Fruit fly (Drosophila melanogaster) whole organism, wandering third instar larva: ENCODE measurements around the gene CG18747.

ENCODE experiments used
- Abd-B ChIP-seq: fragments of >200 bp; optimal IDR thresholded peaks from 2 replicates; lab custom pipeline; 2017; ENCODE audit warnings: missing biosample characterization, missing genetic modification characterization
- CG32264 ChIP-seq: fragments of 200-800 bp; sonication (Bioruptor generic); optimal IDR thresholded peaks from 2 replicates; lab custom pipeline; 2016; ENCODE audit warnings: missing biosample characterization, missing genetic modification characterization
- Dfd ChIP-seq: fragments of >200 bp; optimal IDR thresholded peaks from 2 replicates; lab custom pipeline; 2017; ENCODE audit warnings: missing biosample characterization, missing genetic modification characterization
- Dif ChIP-seq: fragments of 200-275, 200-300 bp; sonication (Bioruptor generic); optimal IDR thresholded peaks from 2 replicates; lab custom pipeline; 2018; ENCODE audit warnings: missing biosample characterization, missing genetic modification characterization; ENCODE audit not compliant: partially characterized antibody
- Myc ChIP-seq: fragments of >200 bp; optimal IDR thresholded peaks from 2 replicates; lab custom pipeline; 2017
- OdsH ChIP-seq: fragments of 200-800 bp; sonication (Bioruptor generic); optimal IDR thresholded peaks from 2 replicates; lab custom pipeline; 2016; ENCODE audit warnings: missing biosample characterization, mild to moderate bottlenecking, missing genetic modification characterization
- br ChIP-seq: fragments of 200-800 bp; sonication (Bioruptor generic); optimal IDR thresholded peaks from 2 replicates; lab custom pipeline; 2016; ENCODE audit warnings: missing biosample characterization, missing genetic modification characterization
- dmrt93B ChIP-seq: fragments of 200-800 bp; sonication (Bioruptor generic); optimal IDR thresholded peaks from 2 replicates; lab custom pipeline; 2018; ENCODE audit warnings: missing biosample characterization, mild to moderate bottlenecking, missing genetic modification characterization
- fru ChIP-seq: fragments of 200-800 bp; sonication (Bioruptor generic); optimal IDR thresholded peaks from 3 replicates; lab custom pipeline; 2016; ENCODE audit warnings: missing biosample characterization, mild to moderate bottlenecking, missing genetic modification characterization
- h ChIP-seq: fragments of 200-800 bp; sonication (Bioruptor generic); optimal IDR thresholded peaks from 3 replicates; lab custom pipeline; 2016; ENCODE audit warnings: missing biosample characterization, mild to moderate bottlenecking, missing genetic modification characterization

- TF ChIP-seq h (GFP tag; lab: Kevin White, UChicago) (no peak), Dfd (GFP tag; lab: Kevin White, UChicago) (no peak), OdsH (GFP tag; lab: Kevin White, UChicago) (no peak), Myc (no peak), dmrt93B (no peak), Abd-B (GFP tag; lab: Kevin White, UChicago) (no peak), Dif (GFP tag; lab: Kevin White, UChicago) (no peak), fru (GFP tag; lab: Kevin White, UChicago) (no peak), CG32264 (GFP tag; lab: Kevin White, UChicago) (no peak), br (GFP tag; lab: Kevin White, UChicago) (no peak)
These were observed 2.5 kb upstream of the CG18747 start, which contains the start of gene CG18745 for dm6 chr3R:7785784-7786183.
